Worm (Caenorhabditis elegans): Measurements from ENCODE around the gene F44B9.5.
A peak's percentile ranks its signal among the peaks of the same experiment; 100 is the strongest.

The F44B9.5 gene

DNA sequence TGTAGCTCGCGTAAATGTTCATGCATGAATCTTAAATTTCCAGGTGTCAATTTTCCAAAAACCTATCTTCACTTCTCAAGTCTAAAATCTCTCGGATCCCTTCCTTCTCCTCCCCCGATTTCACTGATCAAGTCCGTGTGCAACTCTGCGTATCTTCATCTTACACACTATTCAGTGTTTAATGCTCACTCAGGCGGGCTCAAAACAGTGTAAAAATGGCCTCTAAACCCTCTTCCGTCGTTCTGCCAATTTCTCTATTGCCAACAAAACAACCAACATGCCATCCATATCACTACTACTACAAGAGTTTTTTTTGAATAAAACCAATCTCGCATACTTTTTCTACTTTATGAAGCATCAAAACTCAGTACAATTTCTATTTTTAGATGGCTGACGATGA, 5.7 kb upstream of the F44B9.5 start, which contains the start of gene F44B9.2:
TSS of gene F44B9.2 (plus strand) at position 387 of the 400 bp plus-strand sequence.
- TF ChIP-seq R02D3.7 (tag; optimal IDR thresholded peaks at IDR 0.05) (no peak), blmp-1 (tag; optimal IDR thresholded peaks at IDR 0.05; ENCODE audit: insufficient read depth) (no peak), lin-39 (tag; optimal IDR thresholded peaks at IDR 0.05) (no peak), fos-1 (tag; optimal IDR thresholded peaks at IDR 0.05) (no peak), F13H6.1 (tag; optimal IDR thresholded peaks at IDR 0.05) (no peak), sma-9 (GFP tag; optimal IDR thresholded peaks at IDR 0.05) (no peak), sma-9 (tag; optimal IDR thresholded peaks at IDR 0.05) (no peak), snpc-4 (tag; optimal IDR thresholded peaks at IDR 0.05) (no peak), lin-13 (GFP tag; optimal IDR thresholded peaks at IDR 0.05) (no peak)

DNA sequence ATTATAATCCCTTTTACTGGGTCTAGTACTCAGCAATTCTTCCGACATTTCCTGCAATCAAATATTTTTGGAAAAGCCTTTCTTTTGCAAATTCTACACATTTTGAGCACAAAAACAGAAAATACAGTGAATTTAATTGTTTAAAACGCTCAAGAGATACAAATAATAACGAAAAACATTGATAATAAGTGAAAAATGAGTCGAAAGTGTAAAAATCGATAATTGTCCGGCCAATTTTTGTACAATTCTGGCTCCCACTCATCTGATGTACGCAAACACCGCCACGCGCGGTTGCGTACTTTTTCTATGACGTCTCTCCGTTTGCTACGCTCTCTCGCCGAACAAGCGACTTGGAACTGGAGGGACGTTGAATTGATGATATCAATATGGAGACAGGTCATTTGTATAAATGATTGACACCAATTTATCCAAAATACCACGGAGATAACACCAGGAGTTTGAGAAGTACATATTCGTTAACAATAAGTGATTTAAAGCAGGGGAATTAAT, 4.5 kb upstream of the F44B9.5 start, which contains the start of gene lin-36:
TSS of gene lin-36 (minus strand) at position 51 of the 510 bp plus-strand sequence.
- TF ChIP-seq nhr-129 (tag; optimal IDR thresholded peaks at IDR 0.05) (peak; percentile 82), nhr-11 (tag; optimal IDR thresholded peaks at IDR 0.05) (no peak), elt-3 (tag; optimal IDR thresholded peaks at IDR 0.05) (no peak), mbf-1 (tag; optimal IDR thresholded peaks at IDR 0.05) (no peak), ceh-82 (tag; optimal IDR thresholded peaks at IDR 0.05) (no peak), nhr-12 (tag; optimal IDR thresholded peaks at IDR 0.05) (no peak), sem-4 (tag; optimal IDR thresholded peaks at IDR 0.05) (peak; percentile 51), unc-62 (GFP tag; optimal IDR thresholded peaks at IDR 0.05) (no peak), mab-5 (tag; optimal IDR thresholded peaks at IDR 0.05) (peak; percentile 63), lsy-2 (tag; optimal IDR thresholded peaks at IDR 0.05) (peak; percentile 77 to 92), sma-9 (GFP tag; optimal IDR thresholded peaks at IDR 0.05) (peak; percentile 71), sma-9 (tag; optimal IDR thresholded peaks at IDR 0.05) (no peak), lin-39 (tag; optimal IDR thresholded peaks at IDR 0.05) (no peak), nhr-237 (tag; optimal IDR thresholded peaks at IDR 0.05) (peak; percentile 7), nhr-6 (tag; optimal IDR thresholded peaks at IDR 0.05) (no peak), unc-39 (tag; optimal IDR thresholded peaks at IDR 0.05) (no peak), nhr-21 (tag; optimal IDR thresholded peaks at IDR 0.05) (peak; percentile 58), Y55F3AM.14 (GFP tag; optimal IDR thresholded peaks at IDR 0.05) (no peak), mdl-1 (tag; optimal IDR thresholded peaks at IDR 0.05) (no peak), nhr-25 (tag; optimal IDR thresholded peaks at IDR 0.05) (peak; percentile 74), zag-1 (tag; optimal IDR thresholded peaks at IDR 0.05) (peak; percentile 16), C34F6.9 (tag; optimal IDR thresholded peaks at IDR 0.05) (peak; percentile 95), gmeb-1 (tag; optimal IDR thresholded peaks at IDR 0.05) (peak; percentile 87), lin-13 (GFP tag; optimal IDR thresholded peaks at IDR 0.05) (peak; percentile 85), blmp-1 (tag; optimal IDR thresholded peaks at IDR 0.05; ENCODE audit: insufficient read depth) (no peak), peb-1 (tag; optimal IDR thresholded peaks at IDR 0.05) (no peak), fos-1 (tag; optimal IDR thresholded peaks at IDR 0.05) (peak; percentile 72), nhr-77 (tag; optimal IDR thresholded peaks at IDR 0.05) (no peak), F13H6.1 (tag; optimal IDR thresholded peaks at IDR 0.05) (peak; percentile 61), dmd-4 (tag; optimal IDR thresholded peaks at IDR 0.05) (no peak), unc-55 (GFP tag; optimal IDR thresholded peaks at IDR 0.05) (peak; percentile 89), nhr-10 (tag; optimal IDR thresholded peaks at IDR 0.05) (no peak), R02D3.7 (tag; optimal IDR thresholded peaks at IDR 0.05) (no peak), crh-2 (tag; optimal IDR thresholded peaks at IDR 0.05) (peak; percentile 83), alr-1 (tag; optimal IDR thresholded peaks at IDR 0.05) (no peak), nhr-23 (tag; optimal IDR thresholded peaks at IDR 0.05) (no peak), ama-1 (optimal IDR thresholded peaks at IDR 0.05) (no peak), ZK546.5 (tag; optimal IDR thresholded peaks at IDR 0.05) (no peak), aly-2 (tag; optimal IDR thresholded peaks at IDR 0.05) (no peak), lin-11 (tag; optimal IDR thresholded peaks at IDR 0.05) (peak; percentile 51), ztf-4 (tag; optimal IDR thresholded peaks at IDR 0.05) (no peak), ztf-1 (GFP tag; conservative IDR thresholded peaks at IDR 0.05) (no peak), skn-1 (tag; optimal IDR thresholded peaks at IDR 0.05) (peak; percentile 44), sma-3 (GFP tag; optimal IDR thresholded peaks at IDR 0.05) (peak; percentile 73), egl-27 (tag; optimal IDR thresholded peaks at IDR 0.05) (no peak), elt-1 (tag; optimal IDR thresholded peaks at IDR 0.05) (no peak), ceh-16 (tag; optimal IDR thresholded peaks at IDR 0.05) (peak; percentile 58), ztf-11 (tag; optimal IDR thresholded peaks at IDR 0.05) (no peak), snpc-4 (tag; optimal IDR thresholded peaks at IDR 0.05) (no peak)
